Fruit fly (Drosophila melanogaster) whole organism, embryonic: ENCODE data around the gene PolA1.
A peak's percentile ranks its signal among the peaks of the same experiment; 100 is the strongest.

Source experiments
- Abd-B ChIP-seq: fragments of 200-800 bp; sonication (Bioruptor generic); optimal IDR thresholded peaks from 2 replicates; lab custom pipeline; 2018; ENCODE audit warnings: missing biosample characterization, mild to moderate bottlenecking, missing genetic modification characterization, moderate library complexity
- Ada2b ChIP-seq: fragments of 200-800 bp; sonication (Bioruptor generic); IDR thresholded peaks from 2 replicates; pipeline ENCODE4 v1.3.6; 2022; ENCODE audit warnings: missing biosample characterization, missing genetic modification characterization
- Asciz ChIP-seq: fragments of 200-800 bp; sonication (Bioruptor generic); optimal IDR thresholded peaks from 2 replicates; lab custom pipeline; 2017; ENCODE audit warnings: missing biosample characterization, mild to moderate bottlenecking, missing genetic modification characterization, missing genetic modification reagents
- B-H2 ChIP-seq: fragments of 200-800 bp; sonication (Bioruptor generic); optimal IDR thresholded peaks from 2 replicates; lab custom pipeline; 2018; ENCODE audit warnings: missing biosample characterization, mild to moderate bottlenecking, missing genetic modification characterization
- CG11247 ChIP-seq: fragments of 200-800 bp; sonication (Bioruptor generic); IDR thresholded peaks from 2 replicates; pipeline ENCODE4 v1.3.6; 2022; ENCODE audit warnings: missing biosample characterization, missing genetic modification characterization
- CG11504 ChIP-seq: fragments of 200-800 bp; sonication (Bioruptor generic); optimal IDR thresholded peaks from 3 replicates; lab custom pipeline; 2019; ENCODE audit warnings: missing biosample characterization, mild to moderate bottlenecking, missing genetic modification characterization, moderate library complexity
- CG1233 ChIP-seq: fragments of 200-800 bp; sonication (Bioruptor generic); optimal IDR thresholded peaks from 4 replicates; lab custom pipeline; 2018; ENCODE audit warnings: missing biosample characterization, mild to moderate bottlenecking, missing genetic modification characterization
- CG12769 ChIP-seq: fragments of 200-800 bp; sonication (Bioruptor generic); optimal IDR thresholded peaks from 2 replicates; lab custom pipeline; 2019; ENCODE audit warnings: missing biosample characterization, mild to moderate bottlenecking, missing genetic modification characterization, moderate library complexity
- CG13624 ChIP-seq: fragments of 200-800 bp; sonication (Bioruptor generic); optimal IDR thresholded peaks from 2 replicates; lab custom pipeline; 2016; ENCODE audit warnings: missing biosample characterization, missing genetic modification characterization
- CG15514 ChIP-seq: fragments of 200-800 bp; sonication (Bioruptor generic); optimal IDR thresholded peaks from 3 replicates; lab custom pipeline; 2017; ENCODE audit warnings: missing biosample characterization, missing genetic modification characterization, mild to moderate bottlenecking, moderate library complexity, missing genetic modification reagents
- CG1603 ChIP-seq: fragments of 200-800 bp; sonication (Bioruptor generic); optimal IDR thresholded peaks from 2 replicates; lab custom pipeline; 2019; ENCODE audit warnings: missing biosample characterization, mild to moderate bottlenecking, missing genetic modification characterization, moderate library complexity
- CG17186 ChIP-seq: fragments of 200-800 bp; sonication (Bioruptor generic); optimal IDR thresholded peaks from 3 replicates; lab custom pipeline; 2017; ENCODE audit warnings: missing biosample characterization, missing genetic modification reagents, missing genetic modification characterization
- CG2712 ChIP-seq: fragments of 200-800 bp; optimal IDR thresholded peaks from 3 replicates; lab custom pipeline; 2019; ENCODE audit warnings: missing biosample characterization, mild to moderate bottlenecking, missing genetic modification characterization, moderate library complexity
- CG31365 ChIP-seq: fragments of 200-800 bp; sonication (Bioruptor generic); optimal IDR thresholded peaks from 2 replicates; lab custom pipeline; 2018; ENCODE audit warnings: missing biosample characterization, mild to moderate bottlenecking, missing genetic modification characterization
- CG31441 ChIP-seq: fragments of 200-800 bp; sonication (Bioruptor generic); IDR thresholded peaks from 2 replicates; pipeline ENCODE4 v1.3.6; 2022; ENCODE audit warnings: missing biosample characterization, missing genetic modification characterization
- CG34376 ChIP-seq: fragments of 200-800 bp; sonication (Bioruptor generic); optimal IDR thresholded peaks from 2 replicates; lab custom pipeline; 2018; ENCODE audit warnings: missing biosample characterization, mild to moderate bottlenecking, missing genetic modification characterization
- CG4730 ChIP-seq: fragments of 200-800 bp; sonication (Bioruptor generic); IDR thresholded peaks from 2 replicates; pipeline ENCODE4 v1.3.6; 2022; ENCODE audit warnings: missing biosample characterization, missing genetic modification characterization
- CG6254 ChIP-seq: fragments of 200-800 bp; sonication (Bioruptor generic); optimal IDR thresholded peaks from 3 replicates; lab custom pipeline; 2017; ENCODE audit warnings: mild to moderate bottlenecking, missing biosample characterization, missing genetic modification reagents, missing genetic modification characterization
- CG7745 ChIP-seq: fragments of 200-800 bp; sonication (Bioruptor generic); optimal IDR thresholded peaks from 2 replicates; lab custom pipeline; 2018; ENCODE audit warnings: missing biosample characterization, mild to moderate bottlenecking, missing genetic modification characterization, moderate library complexity
- CG8290 ChIP-seq, 3 experiments: fragments of 200-800 bp; sonication (Bioruptor generic); optimal IDR thresholded peaks; 2 replicates each; lab custom pipeline; 2016 to 2019; ENCODE audit warnings: missing biosample characterization in 3 of 3, missing genetic modification characterization in 3 of 3, mild to moderate bottlenecking in 2 of 3, moderate library complexity in 1 of 3
- D ChIP-seq, 2 experiments: fragments of 200-800 bp in 1 of 2; fragments of >200 bp in 1 of 2; sonication (Bioruptor generic) in 1 of 2; optimal IDR thresholded peaks; 2 replicates in 1 of 2; 3 replicates in 1 of 2; lab custom pipeline; 2017; ENCODE audit warnings: mild to moderate bottlenecking in 1 of 2, missing biosample characterization in 1 of 2, missing genetic modification characterization in 1 of 2, missing genetic modification reagents in 1 of 2
- Dbx ChIP-seq: fragments of 200-800 bp; sonication (Bioruptor generic); IDR thresholded peaks from 3 replicates; pipeline ENCODE4 v1.3.6; 2022; ENCODE audit warnings: missing biosample characterization, missing genetic modification characterization
- Dfd ChIP-seq, 2 experiments: fragments of >200 bp; optimal IDR thresholded peaks; 2 replicates each; lab custom pipeline; 2017; ENCODE audit warnings: missing biosample characterization in 2 of 2, missing genetic modification characterization in 2 of 2
- Dp ChIP-seq: fragments of 200-800 bp; sonication (Bioruptor generic); optimal IDR thresholded peaks from 2 replicates; lab custom pipeline; 2018; ENCODE audit warnings: missing biosample characterization, mild to moderate bottlenecking, missing genetic modification characterization, moderate library complexity
- Eip74EF ChIP-seq, 2 experiments: fragments of 200-800 bp in 1 of 2; fragments of >200 bp in 1 of 2; sonication (Bioruptor generic) in 1 of 2; optimal IDR thresholded peaks; 2 replicates each; lab custom pipeline; 2017 to 2019; ENCODE audit warnings: missing biosample characterization in 2 of 2, missing genetic modification characterization in 2 of 2, mild to moderate bottlenecking in 1 of 2, moderate library complexity in 1 of 2
- Hey ChIP-seq: fragments of 200-800 bp; sonication (Bioruptor generic); optimal IDR thresholded peaks from 3 replicates; lab custom pipeline; 2018; ENCODE audit warnings: missing biosample characterization, mild to moderate bottlenecking, missing genetic modification characterization
- Hmr ChIP-seq: fragments of 200-800 bp; sonication (Bioruptor generic); optimal IDR thresholded peaks from 3 replicates; lab custom pipeline; 2017; ENCODE audit warnings: mild to moderate bottlenecking, missing biosample characterization, missing genetic modification reagents, missing genetic modification characterization
- Neu2 ChIP-seq: fragments of 200-800 bp; sonication (Bioruptor generic); optimal IDR thresholded peaks from 3 replicates; lab custom pipeline; 2016; ENCODE audit warnings: missing biosample characterization, missing genetic modification characterization, borderline replicate concordance
- Trl ChIP-seq, 3 experiments: fragments of >200 bp in 2 of 3; fragments of 200-800 bp in 1 of 3; sonication (Bioruptor generic) in 1 of 3; optimal IDR thresholded peaks; 2 replicates in 1 of 3; 3 replicates in 2 of 3; lab custom pipeline; 2016 to 2017; ENCODE audit warnings: missing biosample characterization in 1 of 3, missing genetic modification characterization in 1 of 3
- Vsx1 ChIP-seq: fragments of 200-800 bp; sonication (Bioruptor generic); optimal IDR thresholded peaks from 2 replicates; lab custom pipeline; 2017; ENCODE audit warnings: missing biosample characterization, mild to moderate bottlenecking, missing genetic modification characterization, missing genetic modification reagents
- cato ChIP-seq: fragments of 200-800 bp; sonication (Bioruptor generic); optimal IDR thresholded peaks from 2 replicates; lab custom pipeline; 2016; ENCODE audit warnings: missing biosample characterization, missing genetic modification characterization, borderline replicate concordance
- dmrt11E ChIP-seq: fragments of 200-800 bp; sonication (Bioruptor generic); optimal IDR thresholded peaks from 3 replicates; lab custom pipeline; 2018; ENCODE audit warnings: missing biosample characterization, mild to moderate bottlenecking, missing genetic modification characterization, moderate library complexity
- dpn ChIP-seq, 2 experiments: fragments of 200-800 bp; sonication (Bioruptor generic); optimal IDR thresholded peaks; 3 replicates each; lab custom pipeline; 2016; ENCODE audit warnings: missing biosample characterization in 2 of 2, missing genetic modification characterization in 2 of 2
- emc ChIP-seq: fragments of 200-800 bp; sonication (Bioruptor generic); optimal IDR thresholded peaks from 2 replicates; lab custom pipeline; 2016; ENCODE audit warnings: missing biosample characterization, missing genetic modification characterization
- eve ChIP-seq, 2 experiments: fragments of >200 bp; optimal IDR thresholded peaks; 2 replicates each; lab custom pipeline; 2017; ENCODE audit warnings: missing biosample characterization in 2 of 2, missing genetic modification characterization in 2 of 2
- lab ChIP-seq: fragments of 200-800 bp; sonication (Bioruptor generic); optimal IDR thresholded peaks from 3 replicates; lab custom pipeline; 2017; ENCODE audit warnings: missing biosample characterization, missing genetic modification characterization, mild to moderate bottlenecking, moderate library complexity, missing genetic modification reagents
- lola ChIP-seq, 3 experiments: fragments of >200 bp in 2 of 3; fragments of 200-800 bp in 1 of 3; sonication (Bioruptor generic) in 1 of 3; optimal IDR thresholded peaks; 2 replicates each; lab custom pipeline; 2017 to 2019; ENCODE audit warnings: missing biosample characterization in 3 of 3, missing genetic modification characterization in 3 of 3, mild to moderate bottlenecking in 1 of 3, moderate library complexity in 1 of 3
- mam ChIP-seq: fragments of 200-800 bp; sonication (Bioruptor generic); optimal IDR thresholded peaks from 3 replicates; lab custom pipeline; 2016; ENCODE audit warnings: missing biosample characterization, missing genetic modification characterization
- nerfin-2 ChIP-seq: fragments of 200-800 bp; sonication (Bioruptor generic); IDR thresholded peaks from 2 replicates; pipeline ENCODE4 v1.3.6; 2022; ENCODE audit warnings: missing biosample characterization, missing genetic modification characterization; ENCODE audit not compliant: partially characterized antibody
- oc ChIP-seq: fragments of 200-800 bp; sonication (Bioruptor generic); optimal IDR thresholded peaks from 2 replicates; lab custom pipeline; 2018; ENCODE audit warnings: missing biosample characterization, mild to moderate bottlenecking, missing genetic modification characterization, moderate library complexity
- pho ChIP-seq: fragments of 200-800 bp; sonication (Bioruptor generic); optimal IDR thresholded peaks from 2 replicates; lab custom pipeline; 2016; ENCODE audit warnings: missing biosample characterization, missing genetic modification characterization
- pzg ChIP-seq: fragments of 200-800 bp; sonication (Bioruptor generic); optimal IDR thresholded peaks from 3 replicates; lab custom pipeline; 2018; ENCODE audit warnings: missing biosample characterization, mild to moderate bottlenecking, missing genetic modification characterization, moderate library complexity
- scrt ChIP-seq: fragments of 200-800 bp; sonication (Bioruptor generic); optimal IDR thresholded peaks from 2 replicates; lab custom pipeline; 2018; ENCODE audit warnings: missing biosample characterization, mild to moderate bottlenecking, missing genetic modification characterization, moderate library complexity
- sima ChIP-seq: fragments of 200-800 bp; sonication (Bioruptor generic); optimal IDR thresholded peaks from 2 replicates; lab custom pipeline; 2016; ENCODE audit warnings: missing biosample characterization, missing genetic modification characterization
- sna ChIP-seq: fragments of 200-800 bp; sonication (Bioruptor generic); IDR thresholded peaks from 2 replicates; pipeline ENCODE4 v1.3.6; 2022; ENCODE audit warnings: missing biosample characterization, missing genetic modification characterization; ENCODE audit not compliant: partially characterized antibody
- stwl ChIP-seq: fragments of 200-800 bp; sonication (Bioruptor generic); optimal IDR thresholded peaks from 3 replicates; lab custom pipeline; 2018; ENCODE audit warnings: missing biosample characterization, mild to moderate bottlenecking, missing genetic modification characterization, moderate library complexity
- yki ChIP-seq: fragments of >200 bp; optimal IDR thresholded peaks from 3 replicates; lab custom pipeline; 2018

PolA1 gene

dm6 chr3R:21619745-21620144, 51.8 kb downstream of the PolA1 start:
- TF ChIP-seq CG17186 (peak; percentile 31), CG1233 (GFP tag; lab: Kevin White, UChicago) (no peak), CG7745 (no peak), CG6254 (GFP tag; lab: Kevin White, UChicago) (no peak), lola (GFP tag; optimal IDR thresholded peaks at IDR 0.05; lab: Kevin White, UChicago) (peak in 1 of 3 experiments; percentile 12), CG13624 (GFP tag; lab: Kevin White, UChicago) (no peak), CG11247 (GFP tag; lab: Robert Waterston, UW) (no peak), CG31365 (tag; lab: Kevin White, UChicago) (peak; percentile 99), scrt (no peak), Vsx1 (peak; percentile 31), Hey (no peak), CG8290 (GFP tag; optimal IDR thresholded peaks at IDR 0.05; lab: Kevin White, UChicago) (no peak), CG8290 (tag; optimal IDR thresholded peaks at IDR 0.05; lab: Kevin White, UChicago) (peak in 1 of 2 experiments; percentile 50), eve (GFP tag; optimal IDR thresholded peaks at IDR 0.05; lab: Kevin White, UChicago) (peak in 1 of 2 experiments; percentile 54), Neu2 (GFP tag; lab: Kevin White, UChicago) (peak; percentile 12), emc (GFP tag; lab: Kevin White, UChicago) (no peak), Eip74EF (GFP tag; optimal IDR thresholded peaks at IDR 0.05; lab: Kevin White, UChicago) (peak in 1 of 2 experiments; percentile 84), CG1603 (tag; lab: Kevin White, UChicago) (peak; percentile 39), sna (GFP tag; lab: Robert Waterston, UW) (no peak), CG34376 (GFP tag; lab: Kevin White, UChicago) (no peak), Dp (GFP tag; lab: Kevin White, UChicago) (peak; percentile 99), Dbx (GFP tag; lab: Robert Waterston, UW) (no peak), Abd-B (peak; percentile 55), B-H2 (GFP tag; lab: Kevin White, UChicago) (no peak), pzg (peak; percentile 2), yki (lab: Kevin White, UChicago) (peak; percentile 49), oc (tag; lab: Kevin White, UChicago) (no peak), CG15514 (GFP tag; lab: Kevin White, UChicago) (no peak), Dfd (GFP tag; optimal IDR thresholded peaks at IDR 0.05; lab: Kevin White, UChicago) (peak in 1 of 2 experiments; percentile 83), CG31441 (GFP tag; lab: Robert Waterston, UW) (no peak), CG12769 (no peak), stwl (tag; lab: Kevin White, UChicago) (peak; percentile 3), CG11504 (tag; lab: Kevin White, UChicago) (peak; percentile 87)

- peak; percentile 89 for TF ChIP-seq lab (GFP tag; lab: Kevin White, UChicago)
- TF ChIP-seq Eip74EF (GFP tag; optimal IDR thresholded peaks at IDR 0.05; lab: Kevin White, UChicago): peak in 1 of 2 experiments; percentile 31
- peak; percentile 52 for TF ChIP-seq CG2712 (tag; lab: Kevin White, UChicago)
- peak; percentile 80 to 85 for TF ChIP-seq dpn (GFP tag; optimal IDR thresholded peaks at IDR 0.05; lab: Kevin White, UChicago)
- peak; percentile 79 for TF ChIP-seq mam (GFP tag; lab: Kevin White, UChicago)
- no peak for TF ChIP-seq sima
- peak; percentile 3 for TF ChIP-seq Asciz (GFP tag; lab: Kevin White, UChicago)
- peak; percentile 69 for TF ChIP-seq pho
- TF ChIP-seq dmrt11E (tag; lab: Kevin White, UChicago): peak; percentile 6
- no peak for TF ChIP-seq Ada2b (GFP tag; lab: Robert Waterston, UW)
- TF ChIP-seq Hmr (GFP tag; lab: Kevin White, UChicago): peak; percentile 90
- TF ChIP-seq nerfin-2 (GFP tag; lab: Robert Waterston, UW): no peak
- no peak for TF ChIP-seq CG4730 (GFP tag; lab: Robert Waterston, UW)
- peak; percentile 44 for TF ChIP-seq scrt
- no peak for TF ChIP-seq D (optimal IDR thresholded peaks at IDR 0.05; lab: Kevin White, UChicago)
- TF ChIP-seq D (GFP tag; optimal IDR thresholded peaks at IDR 0.05; lab: Kevin White, UChicago): no peak
- TF ChIP-seq CG1233 (GFP tag; lab: Kevin White, UChicago): peak; percentile 63
- no peak for TF ChIP-seq Trl (optimal IDR thresholded peaks at IDR 0.05; lab: Kevin White, UChicago)
- peak; percentile 86 for TF ChIP-seq Trl (GFP tag; optimal IDR thresholded peaks at IDR 0.05; lab: Kevin White, UChicago)
- peak; percentile 49 for TF ChIP-seq cato (GFP tag; lab: Kevin White, UChicago)
- no peak for TF ChIP-seq sna (GFP tag; lab: Robert Waterston, UW)
Measured at dm6 chr3R:21619117-21619650, 52.4 kb downstream of the PolA1 start, which contains the start of gene InR. InR (minus strand) TSS chr3R:21619321.
